Worm (Caenorhabditis elegans): ENCODE measurements around the gene ZK637.15.

ZK637.15 gene

DNA sequence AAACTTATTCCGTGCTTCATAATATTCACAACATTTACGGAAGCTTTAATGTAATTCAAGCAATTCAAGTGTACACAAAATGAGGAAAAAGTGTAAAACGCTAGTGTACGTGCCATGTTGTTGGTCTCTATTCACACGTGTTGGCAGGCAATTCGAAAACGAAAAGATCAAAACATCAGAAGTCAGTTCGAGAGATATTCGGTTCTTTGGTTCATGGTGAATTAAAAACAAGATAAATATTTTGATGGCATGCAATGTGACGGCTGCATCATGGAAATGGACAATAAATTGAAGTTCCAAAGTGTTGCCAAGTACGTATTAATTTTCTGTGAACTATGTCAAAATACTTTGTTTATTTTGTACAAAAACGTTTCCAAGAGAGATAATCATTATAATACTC is 2.2 kb downstream of the ZK637.15 start:
- TF ChIP-seq lin-13 (tag; optimal IDR thresholded peaks at IDR 0.05) (no peak), unc-62 (GFP tag; optimal IDR thresholded peaks at IDR 0.05) (peak; percentile 60), hlh-1 (tag; optimal IDR thresholded peaks at IDR 0.05) (peak; percentile 13), drap-1 (GFP tag; optimal IDR thresholded peaks at IDR 0.05) (no peak), ceh-39 (tag; optimal IDR thresholded peaks at IDR 0.05) (no peak), sptf-1 (tag; optimal IDR thresholded peaks at IDR 0.05) (no peak), sem-2 (GFP tag; optimal IDR thresholded peaks at IDR 0.05) (no peak), unc-120 (tag; optimal IDR thresholded peaks at IDR 0.05; ENCODE audit: poor library complexity, severe bottlenecking) (no peak), unc-39 (tag; optimal IDR thresholded peaks at IDR 0.05) (no peak), ces-1 (GFP tag; optimal IDR thresholded peaks at IDR 0.05) (no peak), cnd-1 (tag; optimal IDR thresholded peaks at IDR 0.05) (no peak), lin-32 (GFP tag; optimal IDR thresholded peaks at IDR 0.05) (no peak), zip-8 (tag; optimal IDR thresholded peaks at IDR 0.05) (no peak), nhr-12 (tag; optimal IDR thresholded peaks at IDR 0.05) (no peak), mls-2 (tag; optimal IDR thresholded peaks at IDR 0.05) (no peak), nhr-237 (tag; optimal IDR thresholded peaks at IDR 0.05) (peak; percentile 39), snpc-4 (tag; optimal IDR thresholded peaks at IDR 0.05) (no peak), ceh-83 (GFP tag; optimal IDR thresholded peaks at IDR 0.05) (no peak), nhr-2 (tag; optimal IDR thresholded peaks at IDR 0.05) (no peak), ham-2 (GFP tag; optimal IDR thresholded peaks at IDR 0.05) (no peak), lsy-2 (tag; optimal IDR thresholded peaks at IDR 0.05) (peak; percentile 4), tbx-8 (GFP tag; optimal IDR thresholded peaks at IDR 0.05) (no peak)

DNA sequence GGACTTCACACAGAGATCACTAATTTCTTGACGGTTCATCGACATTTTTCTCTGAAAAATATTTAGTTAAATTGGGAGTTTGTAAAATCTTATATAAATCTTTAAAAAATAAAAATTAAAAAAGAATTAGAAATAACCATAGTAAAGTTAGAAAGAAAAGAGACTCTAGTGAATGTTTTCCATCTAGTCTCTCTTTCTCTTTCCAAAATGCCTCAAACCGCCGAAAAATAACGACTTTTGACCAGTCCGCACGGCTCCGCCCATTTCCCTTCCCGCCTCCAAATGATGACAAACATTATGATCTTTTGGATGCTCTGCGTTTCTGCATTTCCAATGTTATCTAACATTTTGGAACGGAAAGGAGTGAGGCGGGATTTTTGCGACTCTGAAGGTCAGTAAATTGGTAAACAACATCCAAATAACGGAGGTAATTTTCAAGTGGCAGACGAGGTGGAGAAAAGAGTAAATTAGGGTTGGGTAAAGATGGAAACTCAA is 3.4 kb downstream of the ZK637.15 start, which contains the start of gene glb-1:
TSS of gene glb-1 (minus strand) at position 51 of the 495 bp plus-strand sequence.
- no peak for TF ChIP-seq lin-13 (tag; optimal IDR thresholded peaks at IDR 0.05)
- no peak for TF ChIP-seq mls-2 (tag; optimal IDR thresholded peaks at IDR 0.05)
- no peak for TF ChIP-seq unc-62 (GFP tag; optimal IDR thresholded peaks at IDR 0.05)
- TF ChIP-seq hlh-1 (tag; optimal IDR thresholded peaks at IDR 0.05) = no peak
- TF ChIP-seq mep-1 (tag; optimal IDR thresholded peaks at IDR 0.05) = no peak
- no peak for TF ChIP-seq bed-3 (GFP tag; optimal IDR thresholded peaks at IDR 0.05)
- TF ChIP-seq flh-1 (GFP tag; optimal IDR thresholded peaks at IDR 0.05) = no peak
- TF ChIP-seq elt-1 (tag; optimal IDR thresholded peaks at IDR 0.05; ENCODE audit: borderline replicate concordance, insufficient read depth) = no peak
- no peak for TF ChIP-seq pha-4 (tag; optimal IDR thresholded peaks at IDR 0.05)

DNA sequence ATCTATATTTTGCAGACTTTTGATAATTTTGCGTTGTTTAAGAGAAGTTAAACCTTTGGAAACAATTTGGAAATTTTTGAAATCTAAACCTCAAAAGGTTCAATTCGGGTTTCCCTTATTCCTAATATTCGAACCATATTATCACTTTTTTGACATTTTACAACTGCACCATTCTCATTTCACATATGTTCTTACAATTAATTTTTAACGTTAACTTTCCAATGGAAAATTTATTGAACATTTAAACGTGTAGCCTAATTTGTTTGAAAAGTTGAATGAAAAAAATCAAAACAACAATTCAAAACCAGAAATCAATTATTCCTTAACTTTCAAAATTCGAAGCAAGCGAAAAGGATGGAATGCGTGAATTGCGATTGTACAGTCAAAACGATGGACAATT is 4.1 kb downstream of the ZK637.15 start, which contains the start of gene ZK637.12:
TSS of gene ZK637.12 (plus strand) at position 301 of the 400 bp plus-strand sequence.
- TF ChIP-seq unc-62 (GFP tag; optimal IDR thresholded peaks at IDR 0.05) (no peak), M03D4.4 (tag; optimal IDR thresholded peaks at IDR 0.05) (no peak), snpc-4 (tag; optimal IDR thresholded peaks at IDR 0.05) (no peak), hlh-1 (tag; optimal IDR thresholded peaks at IDR 0.05) (no peak), unc-120 (tag; optimal IDR thresholded peaks at IDR 0.05; ENCODE audit: poor library complexity, severe bottlenecking) (no peak), pha-4 (tag; optimal IDR thresholded peaks at IDR 0.05) (no peak), nhr-76 (tag; optimal IDR thresholded peaks at IDR 0.05) (no peak), ham-2 (GFP tag; optimal IDR thresholded peaks at IDR 0.05) (no peak), mls-2 (tag; optimal IDR thresholded peaks at IDR 0.05) (no peak), nhr-237 (tag; optimal IDR thresholded peaks at IDR 0.05) (no peak), zip-8 (tag; optimal IDR thresholded peaks at IDR 0.05) (no peak), sem-2 (GFP tag; optimal IDR thresholded peaks at IDR 0.05) (no peak), lin-13 (tag; optimal IDR thresholded peaks at IDR 0.05) (no peak), elt-1 (tag; optimal IDR thresholded peaks at IDR 0.05; ENCODE audit: borderline replicate concordance, insufficient read depth) (no peak), bed-3 (GFP tag; optimal IDR thresholded peaks at IDR 0.05) (no peak), lsy-2 (tag; optimal IDR thresholded peaks at IDR 0.05) (no peak), nhr-2 (tag; optimal IDR thresholded peaks at IDR 0.05) (no peak), flh-1 (GFP tag; optimal IDR thresholded peaks at IDR 0.05) (no peak), ztf-11 (tag; optimal IDR thresholded peaks at IDR 0.05) (no peak)

DNA sequence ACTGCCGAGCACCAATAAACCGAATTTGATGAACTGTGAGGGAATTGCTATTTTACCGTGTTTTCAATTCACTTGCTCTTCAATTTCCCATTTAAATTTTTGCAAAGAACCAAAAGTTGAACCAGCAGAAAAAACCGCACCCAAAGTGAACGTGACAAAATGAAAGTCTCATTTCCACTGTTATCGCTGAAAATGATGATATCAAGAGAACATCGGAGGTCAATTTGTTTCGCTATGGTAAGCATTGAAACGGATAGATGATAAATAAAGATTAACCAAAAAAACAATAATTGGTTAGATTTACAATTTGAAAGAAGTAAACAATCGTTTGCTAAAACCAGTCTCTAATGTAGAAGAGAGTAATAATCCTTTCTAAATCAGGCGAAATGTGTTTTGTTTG is 5.7 kb downstream of the ZK637.15 start:
- no peak for TF ChIP-seq sem-2 (GFP tag; optimal IDR thresholded peaks at IDR 0.05)
- TF ChIP-seq pha-4 (tag; optimal IDR thresholded peaks at IDR 0.05) = no peak
- no peak for TF ChIP-seq lin-13 (tag; optimal IDR thresholded peaks at IDR 0.05)
- TF ChIP-seq nhr-2 (tag; optimal IDR thresholded peaks at IDR 0.05) = no peak
- no peak for TF ChIP-seq ceh-39 (tag; optimal IDR thresholded peaks at IDR 0.05)
- TF ChIP-seq nhr-76 (tag; optimal IDR thresholded peaks at IDR 0.05) = no peak
- TF ChIP-seq mep-1 (tag; optimal IDR thresholded peaks at IDR 0.05) = no peak
- TF ChIP-seq lin-32 (GFP tag; optimal IDR thresholded peaks at IDR 0.05) = no peak

DNA sequence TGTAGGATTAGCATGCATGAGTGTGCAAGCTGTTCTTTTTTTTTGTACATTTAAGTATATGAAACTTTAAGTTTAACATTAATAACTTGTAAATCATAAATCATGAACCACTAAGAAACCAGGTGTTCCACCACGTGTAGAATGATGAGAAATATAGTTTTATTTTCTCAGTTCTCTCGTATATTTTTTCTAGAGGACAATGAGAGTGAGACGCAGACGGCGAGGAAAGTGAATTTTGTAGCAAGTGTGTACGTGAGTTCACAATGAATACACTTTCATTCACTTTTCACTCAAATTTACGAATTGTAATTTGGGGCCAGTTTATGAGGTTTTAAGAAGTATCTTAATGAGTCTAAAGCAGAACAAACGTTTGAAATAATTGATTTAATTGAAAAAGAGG is 6.6 kb downstream of the ZK637.15 start:
- TF ChIP-seq pha-4 (tag; optimal IDR thresholded peaks at IDR 0.05) (no peak), mab-5 (tag; optimal IDR thresholded peaks at IDR 0.05) (peak; percentile 50)
